Worm (Caenorhabditis elegans) whole organism, late embryonic: ENCODE measurements around the gene oac-40.

Experiments
- C08G9.2 ChIP-seq: sonication (generic microtip); optimal IDR thresholded peaks from 2 replicates; lab custom pipeline; 2016; ENCODE audit warnings: mild to moderate bottlenecking, missing genetic modification characterization, moderate library complexity, missing compliant biosample characterization
- K02D7.2 ChIP-seq: sonication (generic microtip); optimal IDR thresholded peaks from 2 replicates; lab custom pipeline; 2017; ENCODE audit warnings: mild to moderate bottlenecking, missing genetic modification characterization, missing compliant biosample characterization
- Y22D7AL.16 ChIP-seq: sonication (generic microtip); optimal IDR thresholded peaks from 2 replicates; lab custom pipeline; 2016; ENCODE audit warnings: missing genetic modification characterization, missing compliant biosample characterization
- ahr-1 ChIP-seq: sonication (generic microtip); optimal IDR thresholded peaks from 2 replicates; lab custom pipeline; 2016; ENCODE audit warnings: missing genetic modification characterization, missing compliant biosample characterization
- ama-1 ChIP-seq: fragments of 150-350 bp; optimal IDR thresholded peaks from 2 replicates; lab custom pipeline; 2014
- ceh-19 ChIP-seq: fragments of 200-800 bp; sonication (Bioruptor generic); optimal IDR thresholded peaks from 2 replicates; lab custom pipeline; 2018; ENCODE audit warnings: mild to moderate bottlenecking, missing genetic modification characterization, missing compliant biosample characterization
- ceh-2 ChIP-seq: sonication (generic microtip); optimal IDR thresholded peaks from 2 replicates; lab custom pipeline; 2016; ENCODE audit warnings: missing genotype, missing genetic modification characterization, missing compliant biosample characterization
- ceh-24 ChIP-seq: sonication (generic microtip); optimal IDR thresholded peaks from 2 replicates; lab custom pipeline; 2016; ENCODE audit warnings: mild to moderate bottlenecking, missing genetic modification characterization, missing compliant biosample characterization
- ceh-31 ChIP-seq: sonication (generic microtip); optimal IDR thresholded peaks from 2 replicates; lab custom pipeline; 2016; ENCODE audit warnings: missing genetic modification characterization, missing compliant biosample characterization
- ceh-34 ChIP-seq: sonication (generic microtip); optimal IDR thresholded peaks from 2 replicates; lab custom pipeline; 2016; ENCODE audit warnings: mild to moderate bottlenecking, missing genetic modification characterization, missing compliant biosample characterization
- ceh-45 ChIP-seq: fragments of 200-800 bp; sonication (Bioruptor generic); IDR thresholded peaks from 2 replicates; pipeline ENCODE4 v1.3.6; 2022; ENCODE audit warnings: missing genetic modification reagents, missing genetic modification characterization, missing compliant biosample characterization
- che-1 ChIP-seq: sonication (generic microtip); optimal IDR thresholded peaks from 2 replicates; lab custom pipeline; 2016; ENCODE audit warnings: mild to moderate bottlenecking, missing genetic modification characterization, missing compliant biosample characterization
- elt-2 ChIP-seq: sonication (generic microtip); optimal IDR thresholded peaks from 2 replicates; lab custom pipeline; 2016; ENCODE audit warnings: missing genetic modification reagents, missing genetic modification characterization, missing compliant biosample characterization
- ets-4 ChIP-seq: sonication (generic microtip); optimal IDR thresholded peaks from 2 replicates; lab custom pipeline; 2016; ENCODE audit warnings: missing genetic modification characterization, missing compliant biosample characterization
- hlh-15 ChIP-seq: sonication (generic microtip); optimal IDR thresholded peaks from 2 replicates; lab custom pipeline; 2016; ENCODE audit warnings: missing genetic modification characterization, missing compliant biosample characterization
- hlh-6 ChIP-seq: sonication (generic microtip); optimal IDR thresholded peaks from 2 replicates; lab custom pipeline; 2016; ENCODE audit warnings: missing genotype, missing genetic modification characterization, missing compliant biosample characterization
- hlh-8 ChIP-seq: sonication (generic microtip); optimal IDR thresholded peaks from 2 replicates; lab custom pipeline; 2016; ENCODE audit warnings: missing genotype, missing genetic modification characterization, missing compliant biosample characterization
- lim-6 ChIP-seq: sonication (generic microtip); optimal IDR thresholded peaks from 2 replicates; lab custom pipeline; 2016; ENCODE audit warnings: missing genetic modification characterization, missing compliant biosample characterization
- lin-11 ChIP-seq: fragments of 200-800 bp; sonication (Bioruptor generic); optimal IDR thresholded peaks from 2 replicates; lab custom pipeline; 2018; ENCODE audit warnings: mild to moderate bottlenecking, missing genetic modification characterization, missing compliant biosample characterization
- mec-3 ChIP-seq: sonication (generic microtip); optimal IDR thresholded peaks from 2 replicates; lab custom pipeline; 2016; ENCODE audit warnings: borderline replicate concordance, missing genetic modification characterization, missing compliant biosample characterization
- nfya-1 ChIP-seq: sonication (generic microtip); optimal IDR thresholded peaks from 2 replicates; lab custom pipeline; 2017; ENCODE audit warnings: missing genetic modification characterization, mild to moderate bottlenecking, missing compliant biosample characterization, antibody characterized with exemption, moderate library complexity
- nhr-232 ChIP-seq: sonication (generic microtip); optimal IDR thresholded peaks from 2 replicates; lab custom pipeline; 2016; ENCODE audit warnings: missing genetic modification characterization, missing compliant biosample characterization
- npax-4 ChIP-seq: sonication (generic microtip); optimal IDR thresholded peaks from 2 replicates; lab custom pipeline; 2016; ENCODE audit warnings: missing genetic modification characterization, missing compliant biosample characterization
- odd-2 ChIP-seq: sonication (generic microtip); optimal IDR thresholded peaks from 2 replicates; lab custom pipeline; 2017; ENCODE audit warnings: antibody characterized with exemption, mild to moderate bottlenecking, missing genetic modification characterization, missing compliant biosample characterization
- pax-1 ChIP-seq: fragments of 150-350 bp; optimal IDR thresholded peaks from 2 replicates; lab custom pipeline; 2014; ENCODE audit warnings: missing biosample characterization, missing genetic modification characterization
- pha-4 ChIP-seq: fragments of 150-350 bp; optimal IDR thresholded peaks from 2 replicates; lab custom pipeline; 2018; ENCODE audit warnings: missing biosample characterization, missing genetic modification reagents, missing genetic modification characterization
- pqm-1 ChIP-seq: sonication (generic microtip); optimal IDR thresholded peaks from 2 replicates; lab custom pipeline; 2016; ENCODE audit warnings: missing genetic modification characterization, missing compliant biosample characterization
- pros-1 ChIP-seq: fragments of 150-350 bp; optimal IDR thresholded peaks from 2 replicates; lab custom pipeline; 2014; ENCODE audit warnings: missing biosample characterization, missing genetic modification reagents, missing genetic modification characterization
- sdc-2 ChIP-seq: sonication (generic microtip); optimal IDR thresholded peaks from 2 replicates; lab custom pipeline; 2016; ENCODE audit warnings: missing genotype, missing genetic modification characterization, missing compliant biosample characterization
- sox-2 ChIP-seq: fragments of 200-800 bp; sonication (Bioruptor generic); IDR thresholded peaks from 2 replicates; pipeline ENCODE4 v1.3.6; 2022; ENCODE audit warnings: missing genetic modification reagents, missing genetic modification characterization, missing compliant biosample characterization
- syd-9 ChIP-seq: sonication (generic microtip); optimal IDR thresholded peaks from 2 replicates; lab custom pipeline; 2016; ENCODE audit warnings: mild to moderate bottlenecking, missing genetic modification characterization, moderate library complexity, missing compliant biosample characterization
- tbx-2 ChIP-seq: sonication (generic microtip); optimal IDR thresholded peaks from 2 replicates; lab custom pipeline; 2016; ENCODE audit warnings: missing genetic modification characterization, missing compliant biosample characterization
- unc-3 ChIP-seq, 2 experiments: fragments of 200-800 bp in 1 of 2; sonication (Bioruptor generic) in 1 of 2; sonication (generic microtip) in 1 of 2; conservative IDR thresholded peaks in 1 of 2; optimal IDR thresholded peaks in 1 of 2; 2 replicates each; pipeline versions ENCODE4 v1.3.6 to Lab custom; 2016 to 2022; ENCODE audit warnings: missing compliant biosample characterization in 2 of 2, missing genetic modification characterization in 2 of 2, missing genetic modification reagents in 1 of 2
- unc-55 ChIP-seq: sonication (generic microtip); optimal IDR thresholded peaks from 2 replicates; lab custom pipeline; 2017; ENCODE audit warnings: missing biosample characterization, missing genetic modification reagents, missing genetic modification characterization

oac-40 gene

ce11 chrV:8980845-8981244 is 35.7 kb upstream of the oac-40 start, which contains the start of gene str-84:
Gene str-84 (minus strand): TSS chrV:8980945.
- no peak for TF ChIP-seq pros-1
- TF ChIP-seq ahr-1 (tag; lab: Kevin White, UChicago) = no peak
- TF ChIP-seq odd-2 (tag; lab: Kevin White, UChicago) = no peak
- no peak for TF ChIP-seq ama-1
- TF ChIP-seq tbx-2 = no peak
- TF ChIP-seq lin-11 (tag; lab: Kevin White, UChicago) = no peak
- TF ChIP-seq Y22D7AL.16 (tag; lab: Kevin White, UChicago) = no peak
- TF ChIP-seq C08G9.2 (tag; lab: Kevin White, UChicago) = no peak
- TF ChIP-seq lim-6 (tag; lab: Kevin White, UChicago) = no peak
- TF ChIP-seq hlh-6 (tag; lab: Kevin White, UChicago) = no peak
- no peak for TF ChIP-seq nhr-232
- no peak for TF ChIP-seq unc-55 (GFP tag; lab: Kevin White, UChicago)
- TF ChIP-seq, all 69 proteins: peak for 0

- TF ChIP-seq mec-3 (tag; lab: Kevin White, UChicago) = no peak
- no peak for TF ChIP-seq K02D7.2 (tag; lab: Kevin White, UChicago)
- no peak for TF ChIP-seq pros-1
- no peak for TF ChIP-seq syd-9 (tag; lab: Kevin White, UChicago)
- TF ChIP-seq npax-4 (tag; lab: Kevin White, UChicago) = no peak
- no peak for TF ChIP-seq sdc-2
- TF ChIP-seq ceh-24 (tag; lab: Kevin White, UChicago) = no peak
- TF ChIP-seq ceh-45 (GFP tag; lab: Robert Waterston, UW) = no peak
- no peak for TF ChIP-seq Y22D7AL.16 (tag; lab: Kevin White, UChicago)
- TF ChIP-seq che-1 (tag; lab: Kevin White, UChicago) = no peak
- no peak for TF ChIP-seq ceh-19
- no peak for TF ChIP-seq ceh-31 (tag; lab: Kevin White, UChicago)
- TF ChIP-seq unc-3 (GFP tag; conservative IDR thresholded peaks at IDR 0.05; lab: Robert Waterston, UW) = no peak
- TF ChIP-seq unc-3 (tag; optimal IDR thresholded peaks at IDR 0.05; lab: Kevin White, UChicago) = no peak
- TF ChIP-seq ceh-2 = no peak
These were observed 33.0 kb upstream of the oac-40 start, which contains the start of gene str-86 for ce11 chrV:8983604-8984003. Gene str-86 (minus strand): TSS chrV:8983704.

ce11 chrV:8984783-8985182 is 31.8 kb upstream of the oac-40 start:
- TF ChIP-seq hlh-15 (tag; lab: Kevin White, UChicago) = no peak
- TF ChIP-seq nfya-1 (tag; lab: Kevin White, UChicago) = no peak
- TF ChIP-seq nhr-232 = no peak
- no peak for TF ChIP-seq tbx-2
- TF ChIP-seq, all 69 proteins: peak for 0

- TF ChIP-seq K02D7.2 (tag; lab: Kevin White, UChicago) (no peak), sox-2 (GFP tag; lab: Robert Waterston, UW) (no peak), ceh-34 (tag; lab: Kevin White, UChicago) (no peak), pax-1 (no peak), elt-2 (tag; lab: Kevin White, UChicago) (no peak), odd-2 (tag; lab: Kevin White, UChicago) (no peak), ets-4 (tag; lab: Kevin White, UChicago) (no peak), pha-4 (tag; lab: Kevin White, UChicago) (no peak)
These were observed 30.8 kb upstream of the oac-40 start, which contains the start of gene str-85 for ce11 chrV:8985740-8986139. Gene str-85 (minus strand): TSS chrV:8985840.

- TF ChIP-seq pqm-1 (no peak), hlh-8 (no peak)
These were observed 28.5 kb upstream of the oac-40 start, which contains the start of gene str-87 for ce11 chrV:8988104-8988503. Gene str-87 (minus strand): TSS chrV:8988204.
